Worm (Caenorhabditis elegans) whole organism, early embryonic: ENCODE data around the gene rab-35.

ENCODE experiments used
- F13C5.2 ChIP-seq: sonication (generic microtip); optimal IDR thresholded peaks from 2 replicates; lab custom pipeline; 2017; ENCODE audit warnings: mild to moderate bottlenecking, missing genetic modification characterization, inconsistent platforms, missing compliant biosample characterization
- ama-1 ChIP-seq: fragments of 150-350 bp; optimal IDR thresholded peaks from 2 replicates; lab custom pipeline; 2014
- ceh-13 ChIP-seq: fragments of 200-800 bp; sonication (Bioruptor generic); optimal IDR thresholded peaks from 2 replicates; lab custom pipeline; 2018; ENCODE audit warnings: mild to moderate bottlenecking, missing genetic modification characterization, missing compliant biosample characterization
- ceh-36 ChIP-seq: sonication (generic microtip); optimal IDR thresholded peaks from 2 replicates; lab custom pipeline; 2016; ENCODE audit warnings: missing genetic modification characterization, inconsistent platforms, missing compliant biosample characterization
- ets-7 ChIP-seq: sonication (generic microtip); optimal IDR thresholded peaks from 2 replicates; lab custom pipeline; 2016; ENCODE audit warnings: missing genotype, missing genetic modification characterization, missing compliant biosample characterization
- hmbx-1 ChIP-seq: sonication (generic microtip); optimal IDR thresholded peaks from 2 replicates; lab custom pipeline; 2016; ENCODE audit warnings: mild to moderate bottlenecking, missing genetic modification characterization, missing compliant biosample characterization
- hmg-4 ChIP-seq: fragments of 200-800 bp; sonication (Bioruptor generic); optimal IDR thresholded peaks from 2 replicates; lab custom pipeline; 2018; ENCODE audit warnings: mild to moderate bottlenecking, missing genetic modification characterization, missing compliant biosample characterization
- hnd-1 ChIP-seq: sonication (generic microtip); optimal IDR thresholded peaks from 2 replicates; lab custom pipeline; 2016; ENCODE audit warnings: missing genetic modification characterization, missing compliant biosample characterization
- pes-1 ChIP-seq: fragments of 200-800 bp; sonication (Bioruptor generic); IDR thresholded peaks from 2 replicates; pipeline ENCODE4 v1.3.6; 2022; ENCODE audit warnings: missing genetic modification reagents, missing genetic modification characterization, missing compliant biosample characterization

ce11 chrIII:11290554-11290953 lies 20.8 kb downstream of the rab-35 start, which contains the start of the genes gly-9, mib-1 and smc-3:
- TF ChIP-seq hmbx-1 (no peak), F13C5.2 (no peak), ceh-13 (no peak), ama-1 (no peak), ets-7 (tag; lab: Kevin White, UChicago) (peak; percentile 15), ceh-36 (tag; lab: Kevin White, UChicago) (no peak), hnd-1 (no peak), pes-1 (GFP tag; lab: Robert Waterston, UW) (peak; percentile 66), hmg-4 (no peak)
